Worm (Caenorhabditis elegans): ENCODE results near the gene C02F5.12.

- no peak for TF ChIP-seq alr-1 (tag; optimal IDR thresholded peaks at IDR 0.05; ENCODE audit: borderline replicate concordance)
- no peak for TF ChIP-seq zag-1 (tag; optimal IDR thresholded peaks at IDR 0.05)
- TF ChIP-seq sup-37 (GFP tag; optimal IDR thresholded peaks at IDR 0.05), result no peak
- TF ChIP-seq nhr-90 (tag; optimal IDR thresholded peaks at IDR 0.05; ENCODE audit: poor library complexity), result no peak
- no peak for TF ChIP-seq lin-39 (tag; optimal IDR thresholded peaks at IDR 0.05)
Observed at ce11 chrIII:8286003-8286402, 43.2 kb upstream of the C02F5.12 start.
